Worm (Caenorhabditis elegans): ENCODE results near the gene grl-27.

ce11 chrV:3592099-3592498, 16.4 kb upstream of the grl-27 start, which contains the start of gene T22F3.12:
- TF ChIP-seq ceh-9 (tag; optimal IDR thresholded peaks at IDR 0.05) (no peak), nhr-77 (tag; optimal IDR thresholded peaks at IDR 0.05) (no peak), fos-1 (tag; optimal IDR thresholded peaks at IDR 0.05) (no peak), nhr-237 (tag; optimal IDR thresholded peaks at IDR 0.05) (no peak), snpc-4 (tag; optimal IDR thresholded peaks at IDR 0.05) (no peak), elt-1 (tag; optimal IDR thresholded peaks at IDR 0.05) (no peak), ztf-4 (tag; optimal IDR thresholded peaks at IDR 0.05) (no peak), elt-3 (tag; optimal IDR thresholded peaks at IDR 0.05) (no peak), unc-39 (tag; optimal IDR thresholded peaks at IDR 0.05) (no peak), lin-39 (tag; optimal IDR thresholded peaks at IDR 0.05) (no peak), elt-2 (tag; optimal IDR thresholded peaks at IDR 0.05) (no peak)
